Fruit fly (Drosophila melanogaster): ENCODE results near the gene CG13051.

The CG13051 gene

dm6 chr3L:16261505-16261904 lies 3.4 kb downstream of the CG13051 start, which contains the start of gene CG34247:
Gene CG34247 (minus strand): TSS chr3L:16261605.
- TF ChIP-seq Vsx2 (GFP tag; optimal IDR thresholded peaks at IDR 0.05; ENCODE audit: partially characterized antibody) = no peak
- TF ChIP-seq rgr (GFP tag; optimal IDR thresholded peaks at IDR 0.05) = no peak
- TF ChIP-seq dmrt93B (GFP tag; optimal IDR thresholded peaks at IDR 0.05) = no peak
- TF ChIP-seq woc (GFP tag; optimal IDR thresholded peaks at IDR 0.05) = no peak

DNA sequence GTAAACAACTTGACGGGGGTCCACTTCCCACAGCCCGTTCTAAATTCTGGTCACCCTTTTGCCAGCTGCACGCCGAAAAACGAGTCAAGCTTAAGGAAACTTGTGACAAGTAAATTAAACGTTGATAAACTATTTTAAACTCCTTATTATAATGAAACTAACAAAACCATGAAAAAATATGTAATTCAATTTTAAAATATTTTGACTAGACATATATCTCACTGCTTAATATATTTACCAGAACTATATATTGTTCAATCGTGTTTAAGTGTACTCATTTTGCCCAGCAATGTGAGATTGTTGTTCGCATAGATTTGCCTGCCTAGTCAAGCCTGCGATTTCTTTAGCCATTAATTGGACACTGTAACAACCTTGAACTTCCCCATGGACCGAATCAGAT lies 5.3 kb downstream of the CG13051 start, which contains the start of gene CG13053:
CG13053 (minus strand) TSS at position 171 of the 400 bp plus-strand sequence.
- no peak for TF ChIP-seq pan (optimal IDR thresholded peaks at IDR 0.05)
- TF ChIP-seq dsf (GFP tag; optimal IDR thresholded peaks at IDR 0.05; ENCODE audit: borderline replicate concordance) = no peak
- no peak for TF ChIP-seq OdsH (GFP tag; optimal IDR thresholded peaks at IDR 0.05)
- no peak for TF ChIP-seq Rel (GFP tag; optimal IDR thresholded peaks at IDR 0.05)
- no peak for TF ChIP-seq Rel (tag; optimal IDR thresholded peaks at IDR 0.05)
- no peak for TF ChIP-seq HLH106 (tag; optimal IDR thresholded peaks at IDR 0.05)
- TF ChIP-seq CrebA (GFP tag; optimal IDR thresholded peaks at IDR 0.05; ENCODE audit: borderline replicate concordance) = no peak
- no peak for TF ChIP-seq Jra (GFP tag; optimal IDR thresholded peaks at IDR 0.05)
- no peak for TF ChIP-seq brk (GFP tag; optimal IDR thresholded peaks at IDR 0.05)
- TF ChIP-seq sv (GFP tag; optimal IDR thresholded peaks at IDR 0.05) = no peak
- no peak for TF ChIP-seq usp (GFP tag; optimal IDR thresholded peaks at IDR 0.05)
- no peak for TF ChIP-seq jim (GFP tag; optimal IDR thresholded peaks at IDR 0.05)
- no peak for TF ChIP-seq dl (GFP tag; optimal IDR thresholded peaks at IDR 0.05; ENCODE audit: insufficient read depth in 1 of 2, partially characterized antibody in 2 of 2)
- TF ChIP-seq CG9705 (GFP tag; optimal IDR thresholded peaks at IDR 0.05) = no peak
- TF ChIP-seq N (GFP tag; optimal IDR thresholded peaks at IDR 0.05) = no peak
- no peak for TF ChIP-seq ey (GFP tag; optimal IDR thresholded peaks at IDR 0.05)
- no peak for TF ChIP-seq h (GFP tag; optimal IDR thresholded peaks at IDR 0.05)
- TF ChIP-seq Hr83 (GFP tag; optimal IDR thresholded peaks at IDR 0.05; ENCODE audit: poor library complexity, severe bottlenecking) = no peak
- TF ChIP-seq Vsx2 (GFP tag; optimal IDR thresholded peaks at IDR 0.05; ENCODE audit: partially characterized antibody) = no peak
- TF ChIP-seq GATAd (GFP tag; optimal IDR thresholded peaks at IDR 0.05) = no peak
- TF ChIP-seq CG32264 (GFP tag; optimal IDR thresholded peaks at IDR 0.05) = no peak

dm6 chr3L:16257118-16257627 lies 7.7 kb downstream of the CG13051 start, which contains the start of gene CG13054:
Gene CG13054 (minus strand): TSS chr3L:16257191.
- TF ChIP-seq dl (GFP tag; optimal IDR thresholded peaks at IDR 0.05; ENCODE audit: insufficient read depth in 1 of 2, partially characterized antibody in 2 of 2) = no peak
- no peak for TF ChIP-seq rgr (GFP tag; optimal IDR thresholded peaks at IDR 0.05)
- TF ChIP-seq usp (GFP tag; optimal IDR thresholded peaks at IDR 0.05) = no peak
- TF ChIP-seq Hr78 (GFP tag; optimal IDR thresholded peaks at IDR 0.05) = no peak
- TF ChIP-seq Sp1 (GFP tag; optimal IDR thresholded peaks at IDR 0.05) = no peak
- TF ChIP-seq jim (GFP tag; optimal IDR thresholded peaks at IDR 0.05) = no peak
- TF ChIP-seq Hnf4 (GFP tag; optimal IDR thresholded peaks at IDR 0.05) = no peak
- TF ChIP-seq CG9705 (GFP tag; optimal IDR thresholded peaks at IDR 0.05) = no peak
- TF ChIP-seq sage (GFP tag; optimal IDR thresholded peaks at IDR 0.05) = no peak
- no peak for TF ChIP-seq psq (GFP tag; optimal IDR thresholded peaks at IDR 0.05)

DNA sequence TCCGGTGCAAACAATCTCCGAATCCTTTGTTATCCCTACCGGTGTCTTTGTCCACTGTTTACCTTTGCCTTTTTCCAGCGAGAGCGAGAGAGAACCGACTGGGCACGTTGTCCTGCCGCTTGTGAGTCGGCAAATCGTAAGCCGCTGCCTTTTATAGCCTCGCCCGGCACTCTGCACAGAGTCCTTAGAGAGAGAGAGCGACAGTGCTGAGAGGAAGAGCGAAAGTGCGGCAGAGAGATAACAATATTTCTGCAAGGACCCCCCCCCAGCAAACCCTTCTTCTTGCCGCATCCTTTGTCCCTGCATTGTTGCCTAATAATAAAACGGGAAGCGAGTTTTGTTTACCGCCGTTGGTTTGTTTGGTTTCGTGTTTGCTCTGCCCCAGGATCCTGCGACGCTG lies 12.6 kb downstream of the CG13051 start, which contains the start of gene CG13055:
CG13055 (minus strand) TSS at position 101 of the 400 bp plus-strand sequence.
- TF ChIP-seq br (GFP tag; optimal IDR thresholded peaks at IDR 0.05) (no peak), CG32264 (GFP tag; optimal IDR thresholded peaks at IDR 0.05) (no peak), Dfd (GFP tag; optimal IDR thresholded peaks at IDR 0.05) (no peak), Dif (GFP tag; optimal IDR thresholded peaks at IDR 0.05; ENCODE audit: partially characterized antibody) (no peak), ey (GFP tag; optimal IDR thresholded peaks at IDR 0.05) (no peak), Sp1 (GFP tag; optimal IDR thresholded peaks at IDR 0.05) (no peak), tai (GFP tag; optimal IDR thresholded peaks at IDR 0.05) (no peak), Hr83 (GFP tag; optimal IDR thresholded peaks at IDR 0.05; ENCODE audit: poor library complexity, severe bottlenecking) (no peak), usp (GFP tag; optimal IDR thresholded peaks at IDR 0.05) (no peak), h (GFP tag; optimal IDR thresholded peaks at IDR 0.05) (no peak), CG9705 (GFP tag; optimal IDR thresholded peaks at IDR 0.05) (no peak)
